Fruit fly (Drosophila melanogaster): ENCODE results near the gene CG44038.

The CG44038 gene

DNA sequence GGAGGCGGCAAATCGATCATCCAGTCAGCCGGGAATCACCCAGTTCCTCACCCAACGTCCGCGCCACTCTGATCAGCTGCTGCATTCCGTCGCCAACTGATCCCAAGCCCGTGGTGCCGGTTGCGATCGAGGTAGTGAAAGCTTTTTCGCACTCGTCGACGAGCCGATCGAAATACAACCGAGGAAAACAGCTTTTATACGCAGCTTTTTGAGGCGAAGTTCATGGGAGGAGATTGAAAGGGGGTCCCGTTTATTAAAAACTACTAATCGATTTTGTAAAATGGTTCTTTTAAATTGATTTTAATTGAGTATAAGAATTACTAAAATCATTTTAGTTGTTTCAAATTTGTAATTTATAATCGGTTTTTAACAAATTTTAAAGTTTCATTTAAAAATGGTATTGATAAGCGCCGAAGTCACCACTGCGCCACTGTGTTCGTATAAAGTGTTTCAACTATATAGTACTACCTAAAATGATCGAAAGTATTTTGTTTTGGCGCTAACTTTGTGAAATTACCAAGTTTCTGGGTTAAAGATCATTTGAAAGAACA lies 39.3 kb upstream of the CG44038 start, which contains the start of gene CG4860 (continued):
- peak; percentile 57 for TF ChIP-seq CG11723 (GFP tag; optimal IDR thresholded peaks at IDR 0.05)
- no peak for TF ChIP-seq inv (GFP tag; IDR thresholded peaks at IDR 0.05; ENCODE audit: partially characterized antibody)
- TF ChIP-seq CG15011 (GFP tag; optimal IDR thresholded peaks at IDR 0.05) = peak; percentile 63
- peak; percentile 94 for TF ChIP-seq Rfx (GFP tag; IDR thresholded peaks at IDR 0.05)
- TF ChIP-seq CG32772 (GFP tag; IDR thresholded peaks at IDR 0.05) = peak; percentile 68
- TF ChIP-seq CG31388 (GFP tag; optimal IDR thresholded peaks at IDR 0.05) = peak; percentile 57
- no peak for TF ChIP-seq Sin3A (optimal IDR thresholded peaks at IDR 0.05)
- no peak for TF ChIP-seq CG34224 (GFP tag; IDR thresholded peaks at IDR 0.05; ENCODE audit: partially characterized antibody)
- no peak for TF ChIP-seq Trl (optimal IDR thresholded peaks at IDR 0.05)
- peak; percentile 92 for TF ChIP-seq Trl (GFP tag; optimal IDR thresholded peaks at IDR 0.05)
- TF ChIP-seq CG7839 (tag; optimal IDR thresholded peaks at IDR 0.05) = peak; percentile 90
- TF ChIP-seq CG42726 (GFP tag; IDR thresholded peaks at IDR 0.05; ENCODE audit: partially characterized antibody) = no peak
- peak; percentile 60 for TF ChIP-seq CG3838 (GFP tag; optimal IDR thresholded peaks at IDR 0.05)
- TF ChIP-seq corto (GFP tag; optimal IDR thresholded peaks at IDR 0.05) = peak; percentile 71
- TF ChIP-seq ara (GFP tag; IDR thresholded peaks at IDR 0.05) = peak; percentile 79
- peak; percentile 85 for TF ChIP-seq jumu (GFP tag; optimal IDR thresholded peaks at IDR 0.05)
- no peak for TF ChIP-seq yki (optimal IDR thresholded peaks at IDR 0.05)
- TF ChIP-seq Eip74EF (GFP tag; optimal IDR thresholded peaks at IDR 0.05) = no peak
- peak; percentile 89 for TF ChIP-seq CG18599 (GFP tag; optimal IDR thresholded peaks at IDR 0.05)
- TF ChIP-seq NC2β (GFP tag; optimal IDR thresholded peaks at IDR 0.05) = peak; percentile 55
- TF ChIP-seq lab (GFP tag; optimal IDR thresholded peaks at IDR 0.05) = peak; percentile 93
- TF ChIP-seq gcm2 (GFP tag; optimal IDR thresholded peaks at IDR 0.05) = peak; percentile 68
- TF ChIP-seq CG4328 (GFP tag; optimal IDR thresholded peaks at IDR 0.05) = peak; percentile 61
- TF ChIP-seq Max (GFP tag; optimal IDR thresholded peaks at IDR 0.05) = peak; percentile 80
- TF ChIP-seq Lhr (GFP tag; optimal IDR thresholded peaks at IDR 0.05) = no peak
- peak; percentile 35 for TF ChIP-seq mirr (GFP tag; optimal IDR thresholded peaks at IDR 0.05)
- TF ChIP-seq CG10462 (GFP tag; optimal IDR thresholded peaks at IDR 0.05) = peak; percentile 69
- peak; percentile 74 for TF ChIP-seq CG12071 (GFP tag; optimal IDR thresholded peaks at IDR 0.05)
- peak; percentile 6 for TF ChIP-seq Spps (tag; optimal IDR thresholded peaks at IDR 0.05)
- TF ChIP-seq CG18011 (GFP tag; optimal IDR thresholded peaks at IDR 0.05) = peak; percentile 79
- peak in 1 of 3 experiments; percentile 71 for TF ChIP-seq lola (GFP tag; optimal IDR thresholded peaks at IDR 0.05)
- TF ChIP-seq Dp (GFP tag; optimal IDR thresholded peaks at IDR 0.05) = no peak
- TF ChIP-seq HLH4C (GFP tag; IDR thresholded peaks at IDR 0.05; ENCODE audit: partially characterized antibody) = 0 out of 3 replicates have a peak, but pooled peaks have one; percentile 6
- no peak for TF ChIP-seq chinmo (GFP tag; IDR thresholded peaks at IDR 0.05; ENCODE audit: partially characterized antibody)
- peak; percentile 36; the same call in 1 of the 2 replicates for TF ChIP-seq CG11696 (GFP tag; IDR thresholded peaks at IDR 0.05)
- peak; percentile 79 for TF ChIP-seq schlank (tag; optimal IDR thresholded peaks at IDR 0.05)
- TF ChIP-seq croc (GFP tag; conservative IDR thresholded peaks at IDR 0.05) = peak; percentile 23; the same call in 1 of the 3 replicates
- no peak for TF ChIP-seq Sry-β (GFP tag; optimal IDR thresholded peaks at IDR 0.05)
- TF ChIP-seq CG7556 (GFP tag; optimal IDR thresholded peaks at IDR 0.05) = peak; percentile 91
- no peak for TF ChIP-seq pros (GFP tag; optimal IDR thresholded peaks at IDR 0.05)
- no peak for TF ChIP-seq crol (GFP tag; IDR thresholded peaks at IDR 0.05)
- peak; percentile 91 for TF ChIP-seq CG31441 (GFP tag; IDR thresholded peaks at IDR 0.05)
- TF ChIP-seq ci (GFP tag; IDR thresholded peaks at IDR 0.05) = peak; percentile 87
- peak; percentile 56; the same call in 1 of the 2 replicates for TF ChIP-seq CG8765 (GFP tag; IDR thresholded peaks at IDR 0.05)
- TF ChIP-seq Taf1 (GFP tag; IDR thresholded peaks at IDR 0.05) = peak; percentile 71; the same call in 1 of the 2 replicates
- peak; percentile 16 for TF ChIP-seq YL-1 (GFP tag; optimal IDR thresholded peaks at IDR 0.05)
- peak; percentile 89 for TF ChIP-seq Meics (GFP tag; optimal IDR thresholded peaks at IDR 0.05)
- peak; percentile 63 for TF ChIP-seq CG30431 (GFP tag; optimal IDR thresholded peaks at IDR 0.05)
- no peak for TF ChIP-seq Stat92E (GFP tag; optimal IDR thresholded peaks at IDR 0.05)

Data from whole organism, embryonic.